Worm (Caenorhabditis elegans): Measurements from ENCODE around the gene R05G6.4.

R05G6.4 gene

DNA sequence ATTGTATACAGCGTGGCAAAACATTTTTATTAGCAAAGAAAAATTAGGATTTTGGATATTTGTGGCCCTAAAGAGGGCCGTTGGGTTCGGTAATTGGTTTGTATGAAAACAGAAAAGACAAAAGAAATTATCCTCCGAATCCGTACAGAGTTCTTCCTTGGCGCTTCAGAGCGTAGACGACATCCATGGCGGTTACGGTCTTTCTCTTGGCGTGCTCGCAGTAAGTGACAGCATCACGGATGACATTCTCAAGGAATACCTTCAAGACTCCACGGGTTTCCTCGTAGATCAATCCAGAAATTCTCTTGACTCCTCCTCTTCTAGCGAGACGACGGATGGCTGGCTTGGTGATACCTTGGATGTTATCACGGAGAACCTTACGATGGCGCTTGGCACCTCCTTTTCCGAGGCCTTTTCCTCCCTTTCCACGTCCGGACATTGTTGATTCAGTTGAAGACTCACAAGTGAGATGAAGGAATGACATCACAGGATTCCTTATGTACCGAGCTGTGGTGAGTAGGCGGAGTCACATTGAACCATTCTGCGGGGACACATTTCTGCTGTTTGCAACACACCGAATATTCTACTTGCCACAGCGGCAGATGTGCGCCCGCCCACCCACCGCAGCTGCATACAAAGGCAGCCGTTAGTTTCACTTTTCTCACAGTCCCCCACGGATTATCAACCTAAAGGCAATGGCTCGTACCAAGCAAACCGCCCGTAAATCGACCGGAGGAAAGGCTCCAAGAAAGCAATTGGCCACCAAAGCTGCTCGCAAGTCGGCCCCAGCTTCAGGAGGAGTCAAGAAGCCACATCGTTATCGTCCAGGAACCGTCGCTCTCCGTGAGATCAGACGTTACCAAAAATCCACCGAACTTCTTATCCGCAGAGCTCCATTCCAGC, 25.2 kb upstream of the R05G6.4 start, which contains the start of the genes his-60 and his-59 (continued):
- TF ChIP-seq nhr-232 (tag; optimal IDR thresholded peaks at IDR 0.05) (no peak), pros-1 (tag; optimal IDR thresholded peaks at IDR 0.05) (peak; percentile 31), nfya-1 (tag; optimal IDR thresholded peaks at IDR 0.05) (peak; percentile 33), K02D7.2 (tag; optimal IDR thresholded peaks at IDR 0.05) (no peak), pha-2 (tag; optimal IDR thresholded peaks at IDR 0.05) (no peak), sdc-2 (tag; optimal IDR thresholded peaks at IDR 0.05) (peak; percentile 57), rnt-1 (tag; optimal IDR thresholded peaks at IDR 0.05) (no peak), syd-9 (tag; optimal IDR thresholded peaks at IDR 0.05) (no peak), ztf-16 (tag; optimal IDR thresholded peaks at IDR 0.05) (peak; percentile 16), ttx-3 (tag; optimal IDR thresholded peaks at IDR 0.05) (no peak), mec-3 (tag; optimal IDR thresholded peaks at IDR 0.05; ENCODE audit: borderline replicate concordance) (no peak), sox-2 (GFP tag; IDR thresholded peaks at IDR 0.05) (no peak), lin-11 (tag; optimal IDR thresholded peaks at IDR 0.05) (no peak), pag-3 (tag; optimal IDR thresholded peaks at IDR 0.05; ENCODE audit: borderline replicate concordance) (no peak), T23F11.4 (GFP tag; optimal IDR thresholded peaks at IDR 0.05) (no peak), ceh-2 (tag; optimal IDR thresholded peaks at IDR 0.05) (no peak), ceh-22 (tag; optimal IDR thresholded peaks at IDR 0.05) (peak; percentile 24), eyg-1 (tag; optimal IDR thresholded peaks at IDR 0.05) (no peak), che-1 (tag; optimal IDR thresholded peaks at IDR 0.05) (no peak), dve-1 (tag; optimal IDR thresholded peaks at IDR 0.05) (no peak), pax-1 (tag; optimal IDR thresholded peaks at IDR 0.05) (no peak), ceh-9 (tag; optimal IDR thresholded peaks at IDR 0.05) (no peak), nhr-11 (tag; optimal IDR thresholded peaks at IDR 0.05) (no peak), hlh-13 (GFP tag; optimal IDR thresholded peaks at IDR 0.05) (no peak), elt-2 (tag; optimal IDR thresholded peaks at IDR 0.05) (peak; percentile 16), F13H6.1 (tag; optimal IDR thresholded peaks at IDR 0.05) (no peak), unc-3 (GFP tag; conservative IDR thresholded peaks at IDR 0.05) (no peak), unc-3 (tag; optimal IDR thresholded peaks at IDR 0.05) (no peak), K09A11.1 (tag; optimal IDR thresholded peaks at IDR 0.05; ENCODE audit: insufficient read depth) (no peak), ahr-1 (tag; optimal IDR thresholded peaks at IDR 0.05) (no peak), unc-42 (tag; optimal IDR thresholded peaks at IDR 0.05) (no peak), ceh-31 (tag; optimal IDR thresholded peaks at IDR 0.05) (peak; percentile 77), ceh-48 (tag; optimal IDR thresholded peaks at IDR 0.05) (no peak), hlh-15 (tag; optimal IDR thresholded peaks at IDR 0.05) (no peak)

DNA sequence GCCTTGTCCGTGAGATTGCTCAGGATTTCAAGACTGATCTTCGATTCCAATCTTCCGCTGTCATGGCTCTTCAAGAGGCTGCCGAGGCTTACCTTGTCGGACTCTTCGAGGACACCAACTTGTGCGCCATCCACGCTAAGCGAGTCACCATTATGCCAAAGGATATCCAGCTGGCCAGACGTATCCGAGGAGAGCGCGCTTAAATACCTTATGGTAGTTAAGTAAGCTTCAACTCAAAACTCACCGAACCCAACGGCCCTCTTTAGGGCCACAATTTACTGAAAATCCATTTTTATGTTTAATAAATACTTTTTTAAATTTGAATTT, 24.6 kb upstream of the R05G6.4 start:
- TF ChIP-seq hlh-15 (tag; optimal IDR thresholded peaks at IDR 0.05) (no peak), che-1 (tag; optimal IDR thresholded peaks at IDR 0.05) (no peak), sox-2 (GFP tag; IDR thresholded peaks at IDR 0.05) (no peak), pha-2 (tag; optimal IDR thresholded peaks at IDR 0.05) (no peak), pqm-1 (tag; optimal IDR thresholded peaks at IDR 0.05) (no peak), elt-4 (tag; optimal IDR thresholded peaks at IDR 0.05) (no peak), pat-9 (tag; optimal IDR thresholded peaks at IDR 0.05) (no peak), ceh-34 (tag; optimal IDR thresholded peaks at IDR 0.05) (no peak), ceh-31 (tag; optimal IDR thresholded peaks at IDR 0.05) (no peak), K09A11.1 (tag; optimal IDR thresholded peaks at IDR 0.05; ENCODE audit: insufficient read depth) (no peak)

DNA sequence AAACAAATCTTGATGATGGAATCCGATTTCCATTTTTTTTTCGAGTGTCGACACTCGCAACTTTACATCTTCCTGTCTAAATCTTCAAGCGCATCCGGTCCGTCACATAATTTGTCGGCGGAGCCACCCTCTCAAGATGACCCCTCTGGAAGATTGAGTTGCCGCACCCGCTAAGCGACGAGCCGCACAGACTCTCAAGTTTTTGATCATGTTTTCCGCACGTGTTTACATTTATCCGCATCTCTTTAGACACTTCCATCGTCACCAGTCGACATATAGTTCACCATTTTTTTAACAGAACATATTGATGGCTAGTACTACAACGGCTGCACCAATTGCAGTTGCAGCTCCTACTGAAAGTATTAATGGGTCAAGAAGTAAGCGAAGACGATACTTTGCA, 21.6 kb upstream of the R05G6.4 start, which contains the start of gene F55G1.1:
Gene F55G1.1, plus strand, starts transcription at position 301 of the 400 bp plus-strand sequence.
- no peak for TF ChIP-seq F13H6.1 (tag; optimal IDR thresholded peaks at IDR 0.05)
- TF ChIP-seq gmeb-2 (tag; optimal IDR thresholded peaks at IDR 0.05) = no peak
- no peak for TF ChIP-seq pha-2 (tag; optimal IDR thresholded peaks at IDR 0.05)
- no peak for TF ChIP-seq elt-4 (tag; optimal IDR thresholded peaks at IDR 0.05)
- TF ChIP-seq elt-2 (tag; optimal IDR thresholded peaks at IDR 0.05) = no peak
- no peak for TF ChIP-seq che-1 (tag; optimal IDR thresholded peaks at IDR 0.05)
- no peak for TF ChIP-seq pax-1 (tag; optimal IDR thresholded peaks at IDR 0.05)
- TF ChIP-seq nfya-1 (tag; optimal IDR thresholded peaks at IDR 0.05) = no peak
- no peak for TF ChIP-seq ref-2 (tag; optimal IDR thresholded peaks at IDR 0.05)
- no peak for TF ChIP-seq lim-6 (tag; optimal IDR thresholded peaks at IDR 0.05)
- no peak for TF ChIP-seq ceh-19 (GFP tag; optimal IDR thresholded peaks at IDR 0.05)
- no peak for TF ChIP-seq Y22D7AL.16 (tag; optimal IDR thresholded peaks at IDR 0.05)
- TF ChIP-seq syd-9 (tag; optimal IDR thresholded peaks at IDR 0.05) = no peak
- no peak for TF ChIP-seq ama-1 (optimal IDR thresholded peaks at IDR 0.05)
- TF ChIP-seq hlh-15 (tag; optimal IDR thresholded peaks at IDR 0.05) = no peak
- TF ChIP-seq npax-4 (tag; optimal IDR thresholded peaks at IDR 0.05) = no peak
- no peak for TF ChIP-seq ceh-18 (tag; optimal IDR thresholded peaks at IDR 0.05)
- no peak for TF ChIP-seq ceh-9 (tag; optimal IDR thresholded peaks at IDR 0.05)

Measured in whole organism, late embryonic.